Worm (Caenorhabditis elegans) whole organism, mixed stage, embryonic: ENCODE results near the gene C24H12.1.

Source experiments
- ceh-43 ChIP-seq: fragments of 200-800 bp; sonication (Bioruptor generic); optimal IDR thresholded peaks from 2 replicates; lab custom pipeline; 2018; ENCODE audit warnings: mild to moderate bottlenecking, missing genetic modification characterization, moderate library complexity, missing compliant biosample characterization
- elt-1 ChIP-seq: sonication (generic microtip); optimal IDR thresholded peaks from 2 replicates; lab custom pipeline; 2017; ENCODE audit warnings: missing genetic modification characterization, mild to moderate bottlenecking, missing compliant biosample characterization, antibody characterized with exemption, moderate library complexity, borderline replicate concordance; ENCODE audit not compliant: insufficient read depth
- mep-1 ChIP-seq: fragments of 150-350 bp; optimal IDR thresholded peaks from 2 replicates; lab custom pipeline; 2017; ENCODE audit warnings: missing biosample characterization, missing genetic modification reagents, missing genetic modification characterization, inconsistent platforms
- nhr-76 ChIP-seq: sonication (generic microtip); optimal IDR thresholded peaks from 2 replicates; lab custom pipeline; 2017; ENCODE audit warnings: missing biosample characterization, missing genetic modification characterization

ce11 chrII:410832-411231 lies 30.4 kb upstream of the C24H12.1 start, which contains the start of the genes dnsn-1 and C24H12.4:
- TF ChIP-seq mep-1 (tag; lab: Kevin White, UChicago) (peak; percentile 96), nhr-76 (tag; lab: Kevin White, UChicago) (no peak), elt-1 (tag; lab: Kevin White, UChicago) (no peak), ceh-43 (no peak)
